Fruit fly (Drosophila melanogaster) whole organism, prepupa: ENCODE data around the gene CG9289.

ENCODE experiments used
- CG15336 ChIP-seq: fragments of 200-800 bp; sonication (Bioruptor generic); IDR thresholded peaks from 2 replicates; pipeline ENCODE4 v1.3.6; 2022; ENCODE audit warnings: missing biosample characterization, missing genetic modification characterization
- CG7368 ChIP-seq: fragments of 200-800 bp; sonication (Bioruptor generic); optimal IDR thresholded peaks from 3 replicates; lab custom pipeline; 2016; ENCODE audit warnings: missing biosample characterization, missing genetic modification characterization
- Eip78C ChIP-seq: fragments of 200-800 bp; sonication (Bioruptor generic); peaks from one replicate; lab custom pipeline; 2016; ENCODE audit warnings: missing biosample characterization, missing genetic modification characterization
- Eip93F ChIP-seq: fragments of 200-800 bp; sonication (Bioruptor generic); optimal IDR thresholded peaks from 2 replicates; lab custom pipeline; 2016; ENCODE audit warnings: missing biosample characterization, mild to moderate bottlenecking, missing genetic modification characterization
- Smox ChIP-seq: fragments of 200-800 bp; sonication (Bioruptor generic); optimal IDR thresholded peaks from 3 replicates; lab custom pipeline; 2016; ENCODE audit warnings: missing biosample characterization, missing genetic modification characterization
- spab ChIP-seq: fragments of 200-800 bp; sonication (Bioruptor generic); optimal IDR thresholded peaks from 2 replicates; lab custom pipeline; 2017; ENCODE audit warnings: missing biosample characterization, mild to moderate bottlenecking, missing genetic modification characterization, missing genetic modification reagents

dm6 chr2L:8679712-8680111 is 4.5 kb downstream of the CG9289 start, which contains the start of gene CG9287:
- TF ChIP-seq spab (GFP tag; lab: Kevin White, UChicago) (no peak), Eip78C (GFP tag; lab: Kevin White, UChicago) (no peak), CG15336 (GFP tag; lab: Robert Waterston, UW) (no peak), CG7368 (GFP tag; lab: Kevin White, UChicago) (no peak), Eip93F (GFP tag; lab: Kevin White, UChicago) (no peak), Smox (GFP tag; lab: Kevin White, UChicago) (no peak)
